Fruit fly (Drosophila melanogaster) whole organism, embryonic: ENCODE measurements around the gene ZIPIC.
A peak's percentile ranks its signal among the peaks of the same experiment; 100 is the strongest.

Source experiments
- Abd-B ChIP-seq: fragments of 200-800 bp; sonication (Bioruptor generic); optimal IDR thresholded peaks from 2 replicates; lab custom pipeline; 2018; ENCODE audit warnings: missing biosample characterization, mild to moderate bottlenecking, missing genetic modification characterization, moderate library complexity
- Ada2b ChIP-seq: fragments of 200-800 bp; sonication (Bioruptor generic); IDR thresholded peaks from 2 replicates; pipeline ENCODE4 v1.3.6; 2022; ENCODE audit warnings: missing biosample characterization, missing genetic modification characterization
- Antp ChIP-seq: fragments of 200-800 bp; sonication (Bioruptor generic); optimal IDR thresholded peaks from 3 replicates; lab custom pipeline; 2016; ENCODE audit warnings: missing biosample characterization, missing genetic modification characterization
- BtbVII ChIP-seq: fragments of 200-800 bp; sonication (Bioruptor generic); optimal IDR thresholded peaks from 3 replicates; lab custom pipeline; 2017; ENCODE audit warnings: missing biosample characterization, mild to moderate bottlenecking, missing genetic modification characterization
- C15 ChIP-seq: fragments of 200-800 bp; sonication (Bioruptor generic); IDR thresholded peaks from 3 replicates; pipeline ENCODE4 v1.3.6; 2022; ENCODE audit warnings: missing biosample characterization, missing genetic modification characterization
- CG10267 ChIP-seq: fragments of 200-800 bp; sonication (Bioruptor generic); optimal IDR thresholded peaks from 2 replicates; lab custom pipeline; 2018; ENCODE audit warnings: missing biosample characterization, mild to moderate bottlenecking, missing genetic modification characterization, moderate library complexity
- CG12299 ChIP-seq: fragments of 200-800 bp; sonication (Bioruptor generic); optimal IDR thresholded peaks from 2 replicates; lab custom pipeline; 2018; ENCODE audit warnings: missing biosample characterization, mild to moderate bottlenecking, missing genetic modification characterization
- CG12744 ChIP-seq: fragments of 200-800 bp; sonication (Bioruptor generic); optimal IDR thresholded peaks from 2 replicates; lab custom pipeline; 2016; ENCODE audit warnings: missing biosample characterization, missing genetic modification characterization
- CG13424 ChIP-seq: fragments of 200-800 bp; sonication (Bioruptor generic); optimal IDR thresholded peaks from 2 replicates; lab custom pipeline; 2019; ENCODE audit warnings: missing biosample characterization, mild to moderate bottlenecking, missing genetic modification characterization, moderate library complexity
- CG14050 ChIP-seq: fragments of 200-800 bp; sonication (Bioruptor generic); IDR thresholded peaks from 3 replicates; pipeline ENCODE4 v1.3.6; 2022; ENCODE audit warnings: missing biosample characterization, missing genetic modification characterization
- CG14710 ChIP-seq: fragments of 200-800 bp; sonication (Bioruptor generic); optimal IDR thresholded peaks from 3 replicates; lab custom pipeline; 2019; ENCODE audit warnings: missing biosample characterization, mild to moderate bottlenecking, missing genetic modification characterization, moderate library complexity
- CG15073 ChIP-seq: fragments of 200-800 bp; sonication (Bioruptor generic); optimal IDR thresholded peaks from 2 replicates; lab custom pipeline; 2016; ENCODE audit warnings: missing biosample characterization, missing genetic modification characterization
- CG16813 ChIP-seq: fragments of 200-800 bp; sonication (Bioruptor generic); IDR thresholded peaks from 3 replicates; pipeline ENCODE4 v1.3.6; 2022; ENCODE audit warnings: missing biosample characterization, missing genetic modification characterization; ENCODE audit not compliant: partially characterized antibody
- CG17186 ChIP-seq: fragments of 200-800 bp; sonication (Bioruptor generic); optimal IDR thresholded peaks from 3 replicates; lab custom pipeline; 2017; ENCODE audit warnings: missing biosample characterization, missing genetic modification reagents, missing genetic modification characterization
- CG17612 ChIP-seq: fragments of 200-800 bp; sonication (Bioruptor generic); IDR thresholded peaks from 2 replicates; pipeline ENCODE4 v1.3.6; 2022; ENCODE audit warnings: missing biosample characterization, missing genetic modification characterization
- CG2129 ChIP-seq: fragments of 200-800 bp; sonication (Bioruptor generic); IDR thresholded peaks from 2 replicates; pipeline ENCODE4 v1.3.6; 2022; ENCODE audit warnings: missing biosample characterization, missing genetic modification characterization; ENCODE audit not compliant: partially characterized antibody
- CG31441 ChIP-seq: fragments of 200-800 bp; sonication (Bioruptor generic); IDR thresholded peaks from 2 replicates; pipeline ENCODE4 v1.3.6; 2022; ENCODE audit warnings: missing biosample characterization, missing genetic modification characterization
- CG3163 ChIP-seq: fragments of 200-800 bp; sonication (Bioruptor generic); optimal IDR thresholded peaks from 3 replicates; lab custom pipeline; 2016; ENCODE audit warnings: missing biosample characterization, missing genetic modification characterization
- CG6654 ChIP-seq: fragments of 200-800 bp; sonication (Bioruptor generic); optimal IDR thresholded peaks from 2 replicates; lab custom pipeline; 2017; ENCODE audit warnings: missing biosample characterization, mild to moderate bottlenecking, missing genetic modification characterization
- CG9817 ChIP-seq: fragments of 200-800 bp; sonication (Bioruptor generic); optimal IDR thresholded peaks from 2 replicates; lab custom pipeline; 2018; ENCODE audit warnings: missing biosample characterization, mild to moderate bottlenecking, missing genetic modification characterization, moderate library complexity
- Chrac-16 ChIP-seq: fragments of 200-800 bp; sonication (Bioruptor generic); optimal IDR thresholded peaks from 3 replicates; lab custom pipeline; 2016; ENCODE audit warnings: missing biosample characterization, missing genetic modification characterization
- D19A ChIP-seq: fragments of 200-800 bp; optimal IDR thresholded peaks from 3 replicates; lab custom pipeline; 2019; ENCODE audit warnings: missing biosample characterization, mild to moderate bottlenecking, missing genetic modification characterization, moderate library complexity
- D19B ChIP-seq: fragments of 200-800 bp; sonication (Bioruptor generic); optimal IDR thresholded peaks from 2 replicates; lab custom pipeline; 2017; ENCODE audit warnings: missing biosample characterization, mild to moderate bottlenecking, missing genetic modification characterization
- Dfd ChIP-seq, 2 experiments: fragments of >200 bp; optimal IDR thresholded peaks; 2 replicates each; lab custom pipeline; 2017; ENCODE audit warnings: missing biosample characterization in 2 of 2, missing genetic modification characterization in 2 of 2
- Doc3 ChIP-seq: fragments of 200-800 bp; sonication (Bioruptor generic); IDR thresholded peaks from 3 replicates; pipeline ENCODE4 v1.3.6; 2022; ENCODE audit warnings: missing biosample characterization, missing genetic modification characterization; ENCODE audit not compliant: partially characterized antibody
- E2f2 ChIP-seq: fragments of 200-800 bp; sonication (Bioruptor generic); IDR thresholded peaks from 2 replicates; pipeline ENCODE4 v1.3.6; 2022; ENCODE audit warnings: missing biosample characterization, missing genetic modification characterization
- Hsf ChIP-seq: fragments of 200-800 bp; sonication (Bioruptor generic); optimal IDR thresholded peaks from 3 replicates; lab custom pipeline; 2016; ENCODE audit warnings: missing biosample characterization, missing genetic modification characterization
- Mrtf ChIP-seq: fragments of 200-800 bp; sonication (Bioruptor generic); IDR thresholded peaks from 3 replicates; pipeline ENCODE4 v1.3.6; 2022; ENCODE audit warnings: missing biosample characterization, missing genetic modification characterization
- NC2α ChIP-seq: fragments of 200-800 bp; sonication (Bioruptor generic); optimal IDR thresholded peaks from 2 replicates; lab custom pipeline; 2016; ENCODE audit warnings: missing biosample characterization, missing genetic modification characterization
- Rx ChIP-seq: fragments of 200-800 bp; sonication (Bioruptor generic); IDR thresholded peaks from 2 replicates; pipeline ENCODE4 v1.3.6; 2022; ENCODE audit warnings: missing biosample characterization, missing genetic modification characterization
- Spps ChIP-seq: fragments of 200-800 bp; sonication (Bioruptor generic); optimal IDR thresholded peaks from 2 replicates; lab custom pipeline; 2018; ENCODE audit warnings: missing biosample characterization, mild to moderate bottlenecking, missing genetic modification characterization
- Sry-δ ChIP-seq: fragments of 200-800 bp; sonication (Bioruptor generic); optimal IDR thresholded peaks from 2 replicates; lab custom pipeline; 2016; ENCODE audit warnings: missing biosample characterization, missing genetic modification characterization
- bigmax ChIP-seq: fragments of 200-800 bp; sonication (Bioruptor generic); optimal IDR thresholded peaks from 2 replicates; lab custom pipeline; 2018; ENCODE audit warnings: missing biosample characterization, mild to moderate bottlenecking, missing genetic modification characterization
- crc ChIP-seq: fragments of 200-800 bp; sonication (Bioruptor generic); optimal IDR thresholded peaks from 2 replicates; lab custom pipeline; 2016; ENCODE audit warnings: missing biosample characterization, missing genetic modification characterization
- croc ChIP-seq: fragments of 200-800 bp; sonication (Bioruptor generic); conservative IDR thresholded peaks from 3 replicates; pipeline ENCODE4 v1.3.6; 2022; ENCODE audit warnings: missing biosample characterization, missing genetic modification characterization
- danr ChIP-seq: fragments of 200-800 bp; sonication (Bioruptor generic); IDR thresholded peaks from 2 replicates; pipeline ENCODE4 v1.3.6; 2022; ENCODE audit warnings: missing biosample characterization, missing genetic modification characterization
- en ChIP-seq: fragments of 200-800 bp; sonication (Bioruptor generic); optimal IDR thresholded peaks from 2 replicates; lab custom pipeline; 2016; ENCODE audit warnings: missing biosample characterization, missing genetic modification characterization
- her ChIP-seq: fragments of 200-800 bp; sonication (Bioruptor generic); optimal IDR thresholded peaks from 2 replicates; lab custom pipeline; 2016; ENCODE audit warnings: missing biosample characterization, missing genetic modification characterization
- jigr1 ChIP-seq: fragments of 200-800 bp; sonication (Bioruptor generic); IDR thresholded peaks from 3 replicates; pipeline ENCODE4 v1.3.6; 2022; ENCODE audit warnings: missing biosample characterization, missing genetic modification characterization
- kay ChIP-seq: fragments of 200-800 bp; sonication (Bioruptor generic); optimal IDR thresholded peaks from 2 replicates; lab custom pipeline; 2016; ENCODE audit warnings: missing biosample characterization, missing genetic modification characterization
- ken ChIP-seq: fragments of 200-800 bp; sonication (Bioruptor generic); IDR thresholded peaks from 3 replicates; pipeline ENCODE4 v1.3.6; 2022; ENCODE audit warnings: missing biosample characterization, missing genetic modification characterization
- maf-S ChIP-seq: fragments of 200-800 bp; sonication (Bioruptor generic); optimal IDR thresholded peaks from 2 replicates; lab custom pipeline; 2016; ENCODE audit warnings: missing biosample characterization, missing genetic modification characterization
- oc ChIP-seq: fragments of 200-800 bp; sonication (Bioruptor generic); optimal IDR thresholded peaks from 2 replicates; lab custom pipeline; 2018; ENCODE audit warnings: missing biosample characterization, mild to moderate bottlenecking, missing genetic modification characterization, moderate library complexity
- pho ChIP-seq: fragments of 200-800 bp; sonication (Bioruptor generic); optimal IDR thresholded peaks from 2 replicates; lab custom pipeline; 2016; ENCODE audit warnings: missing biosample characterization, missing genetic modification characterization
- schlank ChIP-seq: fragments of 200-800 bp; sonication (Bioruptor generic); optimal IDR thresholded peaks from 2 replicates; lab custom pipeline; 2018; ENCODE audit warnings: missing biosample characterization, mild to moderate bottlenecking, missing genetic modification characterization
- scrt ChIP-seq: fragments of 200-800 bp; sonication (Bioruptor generic); optimal IDR thresholded peaks from 2 replicates; lab custom pipeline; 2018; ENCODE audit warnings: missing biosample characterization, mild to moderate bottlenecking, missing genetic modification characterization, moderate library complexity
- sob ChIP-seq: fragments of 200-800 bp; sonication (Bioruptor generic); IDR thresholded peaks from 2 replicates; pipeline ENCODE4 v1.3.6; 2022; ENCODE audit warnings: missing biosample characterization, missing genetic modification characterization
- sug ChIP-seq: fragments of 200-800 bp; optimal IDR thresholded peaks from 2 replicates; lab custom pipeline; 2019; ENCODE audit warnings: missing biosample characterization, mild to moderate bottlenecking, missing genetic modification characterization, moderate library complexity
- vnd ChIP-seq: fragments of 200-800 bp; sonication (Bioruptor generic); IDR thresholded peaks from 3 replicates; pipeline ENCODE4 v1.3.6; 2022; ENCODE audit warnings: missing biosample characterization, missing genetic modification characterization; ENCODE audit not compliant: partially characterized antibody
- wdn ChIP-seq: fragments of 200-800 bp; sonication (Bioruptor generic); IDR thresholded peaks from 2 replicates; pipeline ENCODE4 v1.3.6; 2022; ENCODE audit warnings: missing biosample characterization, missing genetic modification characterization

Gene ZIPIC

dm6 chr3R:30043139-30043744 is 6.6 kb upstream of the ZIPIC start, which contains the start of gene Sry-delta (continued):
- TF ChIP-seq Rx, result peak; percentile 67
- TF ChIP-seq CG17612 (GFP tag; lab: Robert Waterston, UW), result no peak; the same call in 1 of the 2 replicates
- peak; percentile 56; the same call in 1 of the 2 replicates for TF ChIP-seq wdn (GFP tag; lab: Robert Waterston, UW)
- TF ChIP-seq CG9817, result peak; percentile 79
- no peak for TF ChIP-seq oc (tag; lab: Kevin White, UChicago)
- peak; percentile 19 for TF ChIP-seq BtbVII (GFP tag; lab: Kevin White, UChicago)
- TF ChIP-seq danr (GFP tag; lab: Robert Waterston, UW), result peak; percentile 44; the same call in 1 of the 2 replicates
- TF ChIP-seq CG31441 (GFP tag; lab: Robert Waterston, UW), result no peak; the same call in 1 of the 2 replicates
- TF ChIP-seq CG17186 (GFP tag; lab: Kevin White, UChicago), result peak; percentile 74
- TF ChIP-seq en (GFP tag; lab: Kevin White, UChicago), result peak; percentile 65
- TF ChIP-seq CG12744 (GFP tag; lab: Kevin White, UChicago), result peak; percentile 55
- peak; percentile 61 for TF ChIP-seq kay (GFP tag; lab: Kevin White, UChicago)
- TF ChIP-seq Sry-δ (GFP tag; lab: Kevin White, UChicago), result peak; percentile 99
- no peak; the same call in 2 of the 3 replicates for TF ChIP-seq jigr1 (GFP tag; lab: Robert Waterston, UW)
- peak; percentile 90 for TF ChIP-seq her (GFP tag; lab: Kevin White, UChicago)
- TF ChIP-seq E2f2 (GFP tag; lab: Robert Waterston, UW), result peak; percentile 73
- peak; percentile 84 for TF ChIP-seq Chrac-16 (GFP tag; lab: Kevin White, UChicago)
- TF ChIP-seq CG3163 (GFP tag; lab: Kevin White, UChicago), result peak; percentile 60
- TF ChIP-seq maf-S (GFP tag; lab: Kevin White, UChicago), result peak; percentile 86
- peak; percentile 32 for TF ChIP-seq CG12299
- no peak for TF ChIP-seq D19A (tag; lab: Kevin White, UChicago)
- TF ChIP-seq Hsf (GFP tag; lab: Kevin White, UChicago), result peak; percentile 87
- peak; percentile 56 for TF ChIP-seq CG2129
- TF ChIP-seq sob (GFP tag; lab: Robert Waterston, UW), result peak; percentile 90
- peak; percentile 78 for TF ChIP-seq CG16813
- peak; percentile 79 for TF ChIP-seq bigmax (GFP tag; lab: Kevin White, UChicago)
- peak; percentile 3 for TF ChIP-seq CG15073 (GFP tag; lab: Kevin White, UChicago)
- no peak for TF ChIP-seq D19B (GFP tag; lab: Kevin White, UChicago)
- TF ChIP-seq schlank (tag; lab: Kevin White, UChicago), result peak; percentile 56
- no peak for TF ChIP-seq C15
- TF ChIP-seq scrt (GFP tag; lab: Kevin White, UChicago), result no peak
- TF ChIP-seq Mrtf (GFP tag; lab: Robert Waterston, UW), result peak; percentile 58; the same call in 1 of the 3 replicates
- no peak for TF ChIP-seq Dfd (GFP tag; optimal IDR thresholded peaks at IDR 0.05; lab: Kevin White, UChicago)
- TF ChIP-seq CG13424 (tag; lab: Kevin White, UChicago), result peak; percentile 72
- TF ChIP-seq sug (tag; lab: Kevin White, UChicago), result peak; percentile 86
- peak; percentile 46; the same call in 2 of the 3 replicates for TF ChIP-seq vnd (GFP tag; lab: Robert Waterston, UW)
- TF ChIP-seq Spps (tag; lab: Kevin White, UChicago), result peak; percentile 3
- peak; percentile 88 for TF ChIP-seq CG14710 (tag; lab: Kevin White, UChicago)
- TF ChIP-seq Doc3 (GFP tag; lab: Robert Waterston, UW), result peak; percentile 65; the same call in 2 of the 3 replicates
- no peak; the same call in 1 of the 3 replicates for TF ChIP-seq croc (GFP tag; lab: Robert Waterston, UW)
- peak; percentile 91 for TF ChIP-seq pho
- TF ChIP-seq NC2α (GFP tag; lab: Kevin White, UChicago), result peak; percentile 69
- TF ChIP-seq CG6654, result no peak
- peak; percentile 79 for TF ChIP-seq CG10267
- TF ChIP-seq ken, result peak; percentile 88
- peak; percentile 64 for TF ChIP-seq crc (GFP tag; lab: Kevin White, UChicago)
- TF ChIP-seq Abd-B (GFP tag; lab: Kevin White, UChicago), result peak; percentile 86
- TF ChIP-seq Ada2b (GFP tag; lab: Robert Waterston, UW), result peak; percentile 77
- peak; percentile 47; the same call in 2 of the 3 replicates for TF ChIP-seq CG14050
- TF ChIP-seq Antp (GFP tag; lab: Kevin White, UChicago), result peak; percentile 92
